Worm (Caenorhabditis elegans) whole organism, L3 larva: Measurements from ENCODE around the gene srw-24.

Experiments
- elt-2 ChIP-seq: sonication (generic microtip); optimal IDR thresholded peaks from 2 replicates; lab custom pipeline; 2016; ENCODE audit warnings: missing genetic modification reagents, mild to moderate bottlenecking, missing genetic modification characterization, missing compliant biosample characterization
- hmg-11 ChIP-seq: sonication (generic microtip); optimal IDR thresholded peaks from 2 replicates; lab custom pipeline; 2016; ENCODE audit warnings: missing genetic modification characterization, missing compliant biosample characterization
- lsy-12 ChIP-seq: sonication (generic microtip); optimal IDR thresholded peaks from 2 replicates; lab custom pipeline; 2016; ENCODE audit warnings: mild to moderate bottlenecking, missing genetic modification characterization, missing compliant biosample characterization
- nhr-23 ChIP-seq: fragments of 150-350 bp; optimal IDR thresholded peaks from 2 replicates; lab custom pipeline; 2014; ENCODE audit warnings: missing biosample characterization, missing genetic modification reagents, missing genetic modification characterization
- tbx-2 ChIP-seq: sonication (generic microtip); optimal IDR thresholded peaks from 2 replicates; lab custom pipeline; 2016; ENCODE audit warnings: mild to moderate bottlenecking, missing genetic modification characterization, missing compliant biosample characterization

ce11 chrV:15190903-15191302 is 32.9 kb upstream of the srw-24 start, which contains the start of gene Y75B12B.11:
- TF ChIP-seq lsy-12 (tag; lab: Kevin White, UChicago): peak; percentile 87
- peak; percentile 76 for TF ChIP-seq hmg-11 (tag; lab: Kevin White, UChicago)
- peak; percentile 45 for TF ChIP-seq nhr-23 (tag; lab: Kevin White, UChicago)
- TF ChIP-seq tbx-2 (tag; lab: Kevin White, UChicago): peak; percentile 82
- TF ChIP-seq elt-2 (tag; lab: Kevin White, UChicago): peak; percentile 69
